Worm (Caenorhabditis elegans) whole organism, L2 larva: Measurements from ENCODE around the gene C16C8.17.

Source experiments
- C34F6.9 ChIP-seq: fragments of 150-350 bp; optimal IDR thresholded peaks from 2 replicates; lab custom pipeline; 2014; ENCODE audit warnings: missing biosample characterization, missing genetic modification characterization
- F13H6.1 ChIP-seq: sonication (generic microtip); optimal IDR thresholded peaks from 2 replicates; lab custom pipeline; 2016; ENCODE audit warnings: missing genetic modification characterization, missing compliant biosample characterization
- Y55F3AM.14 ChIP-seq: fragments of 200-800 bp; sonication (Bioruptor generic); optimal IDR thresholded peaks from 2 replicates; lab custom pipeline; 2018; ENCODE audit warnings: mild to moderate bottlenecking, missing genetic modification characterization, missing compliant biosample characterization
- ZK546.5 ChIP-seq: sonication (generic microtip); optimal IDR thresholded peaks from 2 replicates; lab custom pipeline; 2017; ENCODE audit warnings: missing biosample characterization, missing genetic modification characterization
- alr-1 ChIP-seq: fragments of 150-350 bp; optimal IDR thresholded peaks from 2 replicates; lab custom pipeline; 2014; ENCODE audit warnings: missing biosample characterization, missing genetic modification characterization
- ama-1 ChIP-seq: fragments of 150-350 bp; optimal IDR thresholded peaks from 2 replicates; lab custom pipeline; 2018; ENCODE audit warnings: inconsistent platforms
- blmp-1 ChIP-seq: sonication (generic microtip); optimal IDR thresholded peaks from 2 replicates; lab custom pipeline; 2017; ENCODE audit warnings: missing genetic modification characterization, mild to moderate bottlenecking, missing compliant biosample characterization, antibody characterized with exemption, moderate library complexity; ENCODE audit not compliant: insufficient read depth
- ceh-16 ChIP-seq: fragments of 150-350 bp; optimal IDR thresholded peaks from 2 replicates; lab custom pipeline; 2014; ENCODE audit warnings: missing biosample characterization, missing genetic modification characterization
- crh-2 ChIP-seq: sonication (generic microtip); optimal IDR thresholded peaks from 2 replicates; lab custom pipeline; 2017; ENCODE audit warnings: missing biosample characterization, missing genetic modification characterization
- dmd-4 ChIP-seq: sonication (generic microtip); optimal IDR thresholded peaks from 2 replicates; lab custom pipeline; 2017; ENCODE audit warnings: missing biosample characterization, missing genetic modification characterization
- egl-27 ChIP-seq: sonication (generic microtip); optimal IDR thresholded peaks from 3 replicates; lab custom pipeline; 2017; ENCODE audit warnings: missing biosample characterization, missing genetic modification reagents, missing genetic modification characterization
- elt-1 ChIP-seq: fragments of 150-350 bp; optimal IDR thresholded peaks from 2 replicates; lab custom pipeline; 2014; ENCODE audit warnings: missing biosample characterization, missing genetic modification characterization
- elt-3 ChIP-seq: sonication (generic microtip); optimal IDR thresholded peaks from 2 replicates; lab custom pipeline; 2017; ENCODE audit warnings: missing biosample characterization, missing genetic modification characterization
- fos-1 ChIP-seq: fragments of 150-350 bp; optimal IDR thresholded peaks from 2 replicates; lab custom pipeline; 2014; ENCODE audit warnings: missing biosample characterization, missing genetic modification characterization
- gmeb-1 ChIP-seq: fragments of 150-350 bp; optimal IDR thresholded peaks from 2 replicates; lab custom pipeline; 2014; ENCODE audit warnings: missing biosample characterization, missing genetic modification characterization
- lin-11 ChIP-seq: fragments of 150-350 bp; sonication (generic microtip); optimal IDR thresholded peaks from 2 replicates; lab custom pipeline; 2014; ENCODE audit warnings: missing biosample characterization, missing genetic modification characterization, inconsistent platforms, mixed read lengths
- lin-13 ChIP-seq: fragments of 150-350 bp; optimal IDR thresholded peaks from 2 replicates; lab custom pipeline; 2014; ENCODE audit warnings: missing biosample characterization, missing genetic modification reagents, missing genetic modification characterization
- lsy-2 ChIP-seq, 2 experiments: fragments of 150-350 bp in 1 of 2; sonication (generic microtip) in 1 of 2; optimal IDR thresholded peaks; 2 replicates each; lab custom pipeline; 2014 to 2017; ENCODE audit warnings: missing biosample characterization in 2 of 2, missing genetic modification characterization in 2 of 2
- mab-5 ChIP-seq: fragments of 150-350 bp; optimal IDR thresholded peaks from 2 replicates; lab custom pipeline; 2014; ENCODE audit warnings: missing biosample characterization, missing genetic modification characterization
- nhr-10 ChIP-seq: sonication (generic microtip); optimal IDR thresholded peaks from 2 replicates; lab custom pipeline; 2017; ENCODE audit warnings: missing biosample characterization, missing genetic modification characterization
- nhr-12 ChIP-seq: fragments of 150-350 bp; optimal IDR thresholded peaks from 2 replicates; lab custom pipeline; 2014; ENCODE audit warnings: missing biosample characterization, missing genetic modification characterization
- nhr-129 ChIP-seq: fragments of 150-350 bp; optimal IDR thresholded peaks from 2 replicates; lab custom pipeline; 2014; ENCODE audit warnings: missing biosample characterization, missing genetic modification characterization
- nhr-21 ChIP-seq: fragments of 150-350 bp; optimal IDR thresholded peaks from 2 replicates; lab custom pipeline; 2014; ENCODE audit warnings: missing biosample characterization, missing genetic modification characterization
- nhr-23 ChIP-seq: fragments of 150-350 bp; optimal IDR thresholded peaks from 2 replicates; lab custom pipeline; 2014; ENCODE audit warnings: missing biosample characterization, missing genetic modification reagents, missing genetic modification characterization
- nhr-25 ChIP-seq: fragments of 150-350 bp; sonication (generic microtip); optimal IDR thresholded peaks from 3 replicates; lab custom pipeline; 2014; ENCODE audit warnings: missing biosample characterization, missing genetic modification characterization
- nhr-6 ChIP-seq: fragments of 150-350 bp; optimal IDR thresholded peaks from 2 replicates; lab custom pipeline; 2014; ENCODE audit warnings: missing biosample characterization, missing genetic modification characterization
- peb-1 ChIP-seq: fragments of 150-350 bp; optimal IDR thresholded peaks from 2 replicates; lab custom pipeline; 2014; ENCODE audit warnings: missing biosample characterization, missing genetic modification characterization
- sem-4 ChIP-seq: fragments of 150-350 bp; optimal IDR thresholded peaks from 2 replicates; lab custom pipeline; 2014; ENCODE audit warnings: missing biosample characterization, missing genetic modification reagents, missing genetic modification characterization
- sma-3 ChIP-seq: sonication (generic microtip); optimal IDR thresholded peaks from 2 replicates; lab custom pipeline; 2016; ENCODE audit warnings: missing genetic modification reagents, missing genetic modification characterization, missing compliant biosample characterization
- sma-9 ChIP-seq, 2 experiments: fragments of 150-350 bp in 1 of 2; sonication (generic microtip) in 1 of 2; optimal IDR thresholded peaks; 2 replicates each; lab custom pipeline; 2014 to 2016; ENCODE audit warnings: missing genetic modification characterization in 2 of 2, mild to moderate bottlenecking in 1 of 2, missing biosample characterization in 1 of 2, missing compliant biosample characterization in 1 of 2, missing genetic modification reagents in 1 of 2, moderate library complexity in 1 of 2
- snpc-4 ChIP-seq: fragments of 150-350 bp; optimal IDR thresholded peaks from 2 replicates; lab custom pipeline; 2014; ENCODE audit warnings: missing biosample characterization, missing genetic modification characterization
- unc-39 ChIP-seq: fragments of 150-350 bp; optimal IDR thresholded peaks from 2 replicates; lab custom pipeline; 2014; ENCODE audit warnings: missing biosample characterization, missing genetic modification characterization
- unc-55 ChIP-seq: fragments of 150-350 bp; sonication (generic microtip); optimal IDR thresholded peaks from 3 replicates; lab custom pipeline; 2014; ENCODE audit warnings: missing biosample characterization, missing genetic modification reagents, missing genetic modification characterization
- unc-62 ChIP-seq: fragments of 150-350 bp; optimal IDR thresholded peaks from 2 replicates; lab custom pipeline; 2014; ENCODE audit warnings: missing biosample characterization, missing genetic modification reagents, missing genetic modification characterization
- ztf-1 ChIP-seq: fragments of 200-800 bp; sonication (Bioruptor generic); conservative IDR thresholded peaks from 2 replicates; pipeline ENCODE4 v1.3.6; 2022; ENCODE audit warnings: missing genetic modification characterization, missing compliant biosample characterization
- ztf-4 ChIP-seq: fragments of 150-350 bp; optimal IDR thresholded peaks from 2 replicates; lab custom pipeline; 2014; ENCODE audit warnings: missing biosample characterization, missing genetic modification characterization

C16C8.17 gene

DNA sequence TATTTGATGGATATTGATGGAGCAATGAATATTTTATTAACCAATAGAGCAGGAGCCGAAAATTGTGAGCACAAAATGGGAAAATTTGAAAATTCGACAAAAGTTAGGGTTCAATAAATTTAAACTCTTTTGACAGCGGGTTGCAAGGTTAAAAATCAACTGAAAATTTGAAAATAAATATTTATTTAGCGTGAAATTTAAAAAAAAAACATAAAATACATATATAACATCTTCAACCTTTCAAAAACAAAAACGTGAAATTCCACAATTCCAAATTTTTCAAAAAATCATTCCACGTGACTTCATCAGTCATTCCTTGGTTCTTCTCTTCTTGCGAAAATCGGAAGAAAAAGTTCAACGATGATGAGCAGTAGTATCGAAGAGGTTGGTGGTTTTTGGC is 11.2 kb upstream of the C16C8.17 start, which contains the start of gene C16C8.18:
Gene C16C8.18, plus strand, starts transcription at position 301 of the 400 bp plus-strand sequence.
- TF ChIP-seq unc-55 (peak; percentile 27), dmd-4 (tag; lab: Kevin White, UChicago) (no peak)
- TF ChIP-seq, all 48 proteins: peak for 1

DNA sequence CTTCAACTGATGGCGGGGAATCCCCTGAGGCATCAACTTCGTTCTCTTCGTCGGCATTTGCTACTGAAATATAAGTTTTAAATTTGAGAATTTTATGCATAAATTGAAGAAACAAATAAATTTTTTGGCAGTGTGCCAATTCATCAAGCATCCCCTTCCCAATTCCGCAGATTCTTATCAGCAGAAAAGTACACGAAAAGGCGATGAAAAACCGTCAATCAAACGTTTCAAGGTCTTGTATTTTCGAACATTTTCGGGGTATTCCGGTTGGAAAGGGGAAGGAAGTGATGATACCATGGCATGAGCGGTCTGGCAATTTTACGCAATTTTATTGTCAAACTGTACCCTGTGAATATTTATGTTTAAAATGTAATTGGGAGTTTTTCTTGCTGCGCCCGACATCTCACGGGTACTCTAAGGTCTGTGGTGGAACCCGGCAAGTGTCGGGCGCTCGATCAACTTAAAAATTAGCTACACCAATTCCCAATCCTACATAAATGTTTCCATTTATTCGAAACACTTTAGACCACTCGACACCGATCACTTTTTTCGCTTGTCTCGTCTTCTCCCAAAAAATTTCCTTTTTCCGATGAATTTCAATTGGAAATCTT is 5.6 kb upstream of the C16C8.17 start:
- TF ChIP-seq unc-39 (tag; lab: Kevin White, UChicago), result no peak
- TF ChIP-seq unc-55, result no peak
- TF ChIP-seq sma-9 (GFP tag; optimal IDR thresholded peaks at IDR 0.05; lab: Kevin White, UChicago), result no peak
- TF ChIP-seq sma-9 (tag; optimal IDR thresholded peaks at IDR 0.05; lab: Kevin White, UChicago), result no peak
- TF ChIP-seq nhr-6 (tag; lab: Kevin White, UChicago), result no peak
- peak; percentile 26 for TF ChIP-seq nhr-25
- TF ChIP-seq ztf-4, result no peak
- TF ChIP-seq snpc-4 (tag; lab: Kevin White, UChicago), result peak; percentile 67

DNA sequence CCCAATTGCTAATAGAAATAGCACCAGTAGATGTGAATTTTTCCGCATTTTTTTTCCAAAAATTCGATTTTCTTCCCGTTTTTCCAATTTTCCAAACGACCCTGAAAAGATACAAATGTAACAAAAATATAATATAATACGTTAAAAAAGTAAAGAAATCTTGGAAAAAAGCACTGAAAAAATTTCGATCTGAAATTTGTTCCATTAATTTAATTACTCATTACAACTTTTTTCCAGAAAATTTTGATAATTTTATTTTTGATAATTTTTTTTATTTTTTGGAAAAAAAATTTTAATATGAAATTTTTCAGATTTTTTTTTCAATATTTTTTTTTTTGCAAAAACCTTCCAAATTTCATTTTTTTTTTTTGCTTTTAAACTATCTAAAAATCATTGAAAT is 4.2 kb upstream of the C16C8.17 start, which contains the start of gene skpo-2:
Gene skpo-2, minus strand, starts transcription at position 101 of the 400 bp plus-strand sequence.
- no peak for TF ChIP-seq fos-1 (tag; lab: Kevin White, UChicago)
- no peak for TF ChIP-seq snpc-4 (tag; lab: Kevin White, UChicago)
- TF ChIP-seq C34F6.9 (tag; lab: Kevin White, UChicago), result no peak
- no peak for TF ChIP-seq F13H6.1
- no peak for TF ChIP-seq sem-4 (tag; lab: Kevin White, UChicago)
- no peak for TF ChIP-seq lsy-2 (tag; optimal IDR thresholded peaks at IDR 0.05; lab: Kevin White, UChicago)
- no peak for TF ChIP-seq mab-5
- TF ChIP-seq ztf-1 (GFP tag; lab: Robert Waterston, UW), result no peak

DNA sequence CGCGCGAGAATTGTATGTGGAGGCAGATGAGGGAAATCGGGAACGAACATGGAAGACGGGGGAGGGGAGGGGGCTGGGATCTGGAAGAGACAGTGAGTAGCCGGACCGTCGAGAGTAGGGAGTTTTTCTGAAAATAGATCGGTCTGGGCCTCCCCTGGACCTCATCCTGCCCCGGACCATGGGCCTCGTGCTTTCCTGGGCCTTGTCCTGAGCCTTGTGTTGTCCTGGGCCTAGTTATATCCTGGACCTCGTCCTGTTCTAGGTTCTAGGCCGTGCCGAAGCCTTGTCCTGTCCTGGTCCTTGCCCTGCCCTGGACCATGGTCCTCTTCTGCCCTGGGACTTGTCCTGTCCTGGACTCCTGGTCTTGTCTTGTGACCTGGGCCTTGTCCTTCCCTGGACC is 3.2 kb upstream of the C16C8.17 start:
- TF ChIP-seq lin-13 (GFP tag; lab: Kevin White, UChicago) (no peak), F13H6.1 (no peak), alr-1 (tag; lab: Kevin White, UChicago) (no peak), ama-1 (lab: Kevin White, UChicago) (no peak), nhr-10 (tag; lab: Kevin White, UChicago) (no peak), nhr-23 (tag; lab: Kevin White, UChicago) (no peak), nhr-25 (no peak), ztf-1 (GFP tag; lab: Robert Waterston, UW) (no peak)

DNA sequence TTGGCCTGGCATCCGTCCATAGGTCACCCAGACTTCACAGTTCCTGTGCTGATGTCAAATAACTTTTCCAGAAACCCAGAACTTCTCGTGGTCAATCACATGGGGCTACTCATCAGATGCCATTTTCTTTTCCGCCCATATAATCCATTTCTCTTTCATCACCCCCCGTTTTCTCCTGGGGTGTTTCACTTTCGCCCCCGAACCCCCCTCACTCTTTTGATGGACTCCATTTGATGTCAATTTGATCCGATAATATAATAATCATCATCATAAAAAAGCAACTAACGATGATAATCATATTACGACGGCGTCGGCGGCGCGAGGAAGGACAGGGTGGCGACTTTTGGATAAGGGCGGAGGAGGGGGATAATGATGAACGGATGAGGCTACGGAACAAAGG is 2.3 kb upstream of the C16C8.17 start:
- TF ChIP-seq blmp-1 (tag; lab: Kevin White, UChicago) (peak; percentile 39), snpc-4 (tag; lab: Kevin White, UChicago) (no peak)

DNA sequence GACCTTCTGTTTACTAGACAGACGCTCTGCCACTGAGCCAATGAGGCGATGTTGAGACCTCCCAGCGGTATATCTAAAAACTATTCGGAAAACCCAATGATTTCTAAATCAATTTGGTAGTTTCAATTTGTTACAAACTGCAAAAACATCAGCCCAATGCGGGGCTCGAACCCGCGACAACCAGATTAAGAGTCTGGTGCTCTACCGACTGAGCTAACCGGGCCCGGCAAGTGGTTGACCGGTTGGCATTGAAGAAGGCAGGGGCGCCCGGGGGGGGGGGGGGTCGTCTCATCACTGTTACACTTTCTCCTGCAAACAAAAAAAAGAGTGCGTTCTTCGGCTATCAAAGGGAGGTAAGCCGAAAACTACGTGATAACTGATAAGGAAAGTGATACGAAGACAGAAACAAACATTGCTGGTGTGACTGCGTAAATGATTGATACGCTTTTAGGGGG is 1.4 kb upstream of the C16C8.17 start:
- TF ChIP-seq nhr-21 (tag; lab: Kevin White, UChicago), result peak; percentile 6
- TF ChIP-seq nhr-25, result no peak
- TF ChIP-seq nhr-12 (tag; lab: Kevin White, UChicago), result no peak
- TF ChIP-seq peb-1, result no peak
- TF ChIP-seq gmeb-1, result peak; percentile 46
- TF ChIP-seq ceh-16 (tag; lab: Kevin White, UChicago), result no peak
- TF ChIP-seq elt-3, result no peak
- no peak for TF ChIP-seq nhr-6 (tag; lab: Kevin White, UChicago)
- no peak for TF ChIP-seq blmp-1 (tag; lab: Kevin White, UChicago)
- TF ChIP-seq sma-9 (GFP tag; optimal IDR thresholded peaks at IDR 0.05; lab: Kevin White, UChicago), result peak; percentile 16
- TF ChIP-seq sma-9 (tag; optimal IDR thresholded peaks at IDR 0.05; lab: Kevin White, UChicago), result no peak
- peak; percentile 12 for TF ChIP-seq nhr-129 (tag; lab: Kevin White, UChicago)
- no peak for TF ChIP-seq sem-4 (tag; lab: Kevin White, UChicago)
- TF ChIP-seq sma-3 (GFP tag; lab: Kevin White, UChicago), result peak; percentile 68
- no peak for TF ChIP-seq lin-11
- TF ChIP-seq elt-1 (tag; lab: Kevin White, UChicago), result no peak
- no peak for TF ChIP-seq nhr-10 (tag; lab: Kevin White, UChicago)
- TF ChIP-seq egl-27 (tag; lab: Kevin White, UChicago), result peak; percentile 7
- no peak for TF ChIP-seq ZK546.5 (tag; lab: Kevin White, UChicago)
- TF ChIP-seq unc-55, result no peak
- TF ChIP-seq crh-2, result peak; percentile 29
- no peak for TF ChIP-seq Y55F3AM.14
- TF ChIP-seq lin-13 (GFP tag; lab: Kevin White, UChicago), result peak; percentile 27
- peak; percentile 64 for TF ChIP-seq fos-1 (tag; lab: Kevin White, UChicago)
- no peak for TF ChIP-seq unc-62 (GFP tag; lab: Kevin White, UChicago)
